Fruit fly (Drosophila melanogaster): ENCODE measurements around the gene CG6171.

DNA sequence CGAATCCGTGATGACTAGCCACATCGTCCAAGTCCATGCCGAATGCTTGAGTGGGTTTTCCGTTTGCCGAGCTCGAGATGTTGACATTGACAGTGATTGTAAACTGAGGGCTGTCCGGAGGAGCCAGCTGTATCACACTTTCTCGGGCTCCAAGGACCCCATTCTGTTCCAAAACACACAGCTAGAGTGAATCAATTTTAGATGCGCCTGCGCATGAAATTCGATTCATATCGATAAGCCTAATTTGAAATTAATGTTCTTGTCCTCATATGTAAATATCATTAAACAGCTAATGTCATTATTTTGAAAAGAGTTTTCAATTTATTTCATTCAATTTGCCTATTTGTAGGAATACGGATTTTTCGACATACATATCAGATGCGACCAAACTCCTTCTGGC, 6.1 kb upstream of the CG6171 start, which contains the start of gene CG14868:
- TF ChIP-seq CG8478 (optimal IDR thresholded peaks at IDR 0.05): no peak
- no peak for TF ChIP-seq CTCF (optimal IDR thresholded peaks at IDR 0.05)

All from S2 (cell line).